Worm (Caenorhabditis elegans): Measurements from ENCODE around the gene srh-167.
A peak's percentile ranks its signal among the peaks of the same experiment; 100 is the strongest.

Gene srh-167

ce11 chrV:16350775-16351378 lies 17.4 kb downstream of the srh-167 start:
- TF ChIP-seq dpl-1 (GFP tag; optimal IDR thresholded peaks at IDR 0.05) (no peak), gei-17 (GFP tag; optimal IDR thresholded peaks at IDR 0.05) (peak; percentile 12), ztf-3 (GFP tag; optimal IDR thresholded peaks at IDR 0.05) (no peak), tbp1 (GFP tag; optimal IDR thresholded peaks at IDR 0.05) (no peak), zfh-2 (GFP tag; conservative IDR thresholded peaks at IDR 0.05) (peak; percentile 92), sptf-2 (GFP tag; optimal IDR thresholded peaks at IDR 0.05) (no peak), mcd-1 (GFP tag; IDR thresholded peaks at IDR 0.05) (peak; percentile 48), nfya-2 (GFP tag; IDR thresholded peaks at IDR 0.05) (no peak), cebp-1 (GFP tag; IDR thresholded peaks at IDR 0.05) (no peak), cebp-1 (tag; optimal IDR thresholded peaks at IDR 0.05) (peak; percentile 61), hrde-1 (tag; optimal IDR thresholded peaks at IDR 0.05; ENCODE audit: borderline replicate concordance) (no peak), hlh-12 (tag; optimal IDR thresholded peaks at IDR 0.05) (no peak), egrh-3 (GFP tag; IDR thresholded peaks at IDR 0.05) (peak; percentile 22; the same call in 1 of the 2 replicates), let-526 (GFP tag; IDR thresholded peaks at IDR 0.05) (peak; percentile 63; the same call in 1 of the 2 replicates), dox-1 (GFP tag; IDR thresholded peaks at IDR 0.05) (peak; percentile 42; the same call in 1 of the 2 replicates), Y56A3A.18 (GFP tag; IDR thresholded peaks at IDR 0.05) (0 out of 2 replicates have a peak, but pooled peaks have one; percentile 45), B0019.2 (GFP tag; conservative IDR thresholded peaks at IDR 0.05) (no peak), nfyb-1 (GFP tag; IDR thresholded peaks at IDR 0.05) (peak; percentile 61; the same call in 1 of the 2 replicates), B0336.3 (GFP tag; IDR thresholded peaks at IDR 0.05) (peak; percentile 47; the same call in 1 of the 2 replicates), mes-4 (tag; optimal IDR thresholded peaks at IDR 0.05) (no peak), snpc-4 (GFP tag; optimal IDR thresholded peaks at IDR 0.05) (no peak), snpc-4 (tag; optimal IDR thresholded peaks at IDR 0.05) (peak; percentile 34 to 58 (median 40)), hmg-1.2 (GFP tag; IDR thresholded peaks at IDR 0.05) (peak; percentile 77), attf-5 (GFP tag; optimal IDR thresholded peaks at IDR 0.05) (peak; percentile 55), zim-3 (tag; optimal IDR thresholded peaks at IDR 0.05) (no peak), lin-35 (GFP tag; optimal IDR thresholded peaks at IDR 0.05) (no peak), nhr-80 (tag; optimal IDR thresholded peaks at IDR 0.05) (peak; percentile 89), fkh-3 (tag; optimal IDR thresholded peaks at IDR 0.05) (no peak), ceh-27 (GFP tag; optimal IDR thresholded peaks at IDR 0.05) (no peak), ets-4 (GFP tag; optimal IDR thresholded peaks at IDR 0.05) (peak; percentile 48), mxl-1 (tag; optimal IDR thresholded peaks at IDR 0.05) (no peak), efl-1 (GFP tag; optimal IDR thresholded peaks at IDR 0.05) (no peak), F22D6.2 (tag; optimal IDR thresholded peaks at IDR 0.05) (no peak), aptf-3 (GFP tag; IDR thresholded peaks at IDR 0.05) (no peak), K12H6.12 (tag; optimal IDR thresholded peaks at IDR 0.05) (peak; percentile 65), aptf-2 (GFP tag; conservative IDR thresholded peaks at IDR 0.05) (no peak), F33H1.4 (GFP tag; IDR thresholded peaks at IDR 0.05) (no peak)

ce11 chrV:16351757-16352156 lies 18.2 kb downstream of the srh-167 start:
- no peak for TF ChIP-seq hmg-1.2 (GFP tag; IDR thresholded peaks at IDR 0.05)
- TF ChIP-seq snpc-4 (GFP tag; optimal IDR thresholded peaks at IDR 0.05), result no peak
- peak in 3 of 4 experiments; percentile 65 to 83 (median 82) for TF ChIP-seq snpc-4 (tag; optimal IDR thresholded peaks at IDR 0.05)
- peak; percentile 20 for TF ChIP-seq snpc-1.1 (tag; optimal IDR thresholded peaks at IDR 0.05; ENCODE audit: insufficient read depth)

All from whole organism, young adult.